Worm (Caenorhabditis elegans): Measurements from ENCODE around the gene F26F2.3.

F26F2.3 gene

ce11 chrV:20595653-20596052, 29.3 kb upstream of the F26F2.3 start, which contains the start of gene F26F2.11:
Gene F26F2.11, minus strand, starts transcription at chrV:20595753.
- no peak for TF ChIP-seq bed-3 (GFP tag; optimal IDR thresholded peaks at IDR 0.05)
- no peak for TF ChIP-seq lin-32 (GFP tag; optimal IDR thresholded peaks at IDR 0.05)
- TF ChIP-seq ham-2 (GFP tag; optimal IDR thresholded peaks at IDR 0.05), result no peak
- TF ChIP-seq flh-1 (GFP tag; optimal IDR thresholded peaks at IDR 0.05), result no peak
- TF ChIP-seq mab-5 (tag; optimal IDR thresholded peaks at IDR 0.05), result no peak
- TF ChIP-seq lin-13 (tag; optimal IDR thresholded peaks at IDR 0.05), result no peak
- TF ChIP-seq elt-1 (tag; optimal IDR thresholded peaks at IDR 0.05; ENCODE audit: borderline replicate concordance, insufficient read depth), result no peak
- TF ChIP-seq ceh-43 (GFP tag; optimal IDR thresholded peaks at IDR 0.05), result no peak
- no peak for TF ChIP-seq ceh-39 (tag; optimal IDR thresholded peaks at IDR 0.05)
- no peak for TF ChIP-seq sem-2 (GFP tag; optimal IDR thresholded peaks at IDR 0.05)
- TF ChIP-seq unc-62 (GFP tag; optimal IDR thresholded peaks at IDR 0.05), result no peak
- no peak for TF ChIP-seq M03D4.4 (tag; optimal IDR thresholded peaks at IDR 0.05)
- no peak for TF ChIP-seq mep-1 (tag; optimal IDR thresholded peaks at IDR 0.05)
- TF ChIP-seq lsy-2 (tag; optimal IDR thresholded peaks at IDR 0.05), result no peak
- no peak for TF ChIP-seq mls-2 (tag; optimal IDR thresholded peaks at IDR 0.05)
- TF ChIP-seq blmp-1 (tag; optimal IDR thresholded peaks at IDR 0.05), result no peak
- no peak for TF ChIP-seq snpc-4 (tag; optimal IDR thresholded peaks at IDR 0.05)

- TF ChIP-seq unc-39 (tag; optimal IDR thresholded peaks at IDR 0.05) (no peak), mls-2 (tag; optimal IDR thresholded peaks at IDR 0.05) (no peak), zip-8 (tag; optimal IDR thresholded peaks at IDR 0.05) (no peak), ham-2 (GFP tag; optimal IDR thresholded peaks at IDR 0.05) (no peak), elt-3 (tag; optimal IDR thresholded peaks at IDR 0.05) (no peak), tbx-8 (GFP tag; optimal IDR thresholded peaks at IDR 0.05) (no peak), mab-5 (tag; optimal IDR thresholded peaks at IDR 0.05) (no peak), lsy-2 (tag; optimal IDR thresholded peaks at IDR 0.05) (no peak), ceh-39 (tag; optimal IDR thresholded peaks at IDR 0.05) (no peak), elt-1 (tag; optimal IDR thresholded peaks at IDR 0.05; ENCODE audit: borderline replicate concordance, insufficient read depth) (no peak), bed-3 (GFP tag; optimal IDR thresholded peaks at IDR 0.05) (no peak), nhr-76 (tag; optimal IDR thresholded peaks at IDR 0.05) (no peak), M03D4.4 (tag; optimal IDR thresholded peaks at IDR 0.05) (no peak), lin-13 (tag; optimal IDR thresholded peaks at IDR 0.05) (no peak), pha-4 (tag; optimal IDR thresholded peaks at IDR 0.05) (no peak), sem-2 (GFP tag; optimal IDR thresholded peaks at IDR 0.05) (no peak), lin-32 (GFP tag; optimal IDR thresholded peaks at IDR 0.05) (no peak)
Measured at ce11 chrV:20594746-20595145, 28.4 kb upstream of the F26F2.3 start, which contains the start of gene F26F2.10. Gene F26F2.10, minus strand, starts transcription at chrV:20594846.

ce11 chrV:20580511-20581040, 14.2 kb upstream of the F26F2.3 start, which contains the start of gene F26F2.7:
Gene F26F2.7, plus strand, starts transcription at chrV:20580990.
- no peak for TF ChIP-seq unc-39 (tag; optimal IDR thresholded peaks at IDR 0.05)
- peak; percentile 53 for TF ChIP-seq M03D4.4 (tag; optimal IDR thresholded peaks at IDR 0.05)
- no peak for TF ChIP-seq snpc-4 (tag; optimal IDR thresholded peaks at IDR 0.05)
- TF ChIP-seq bed-3 (GFP tag; optimal IDR thresholded peaks at IDR 0.05), result no peak
- TF ChIP-seq mep-1 (tag; optimal IDR thresholded peaks at IDR 0.05), result peak; percentile 74
- no peak for TF ChIP-seq nhr-2 (tag; optimal IDR thresholded peaks at IDR 0.05)
- TF ChIP-seq zip-8 (tag; optimal IDR thresholded peaks at IDR 0.05), result no peak
- no peak for TF ChIP-seq ztf-11 (tag; optimal IDR thresholded peaks at IDR 0.05)
- no peak for TF ChIP-seq flh-1 (GFP tag; optimal IDR thresholded peaks at IDR 0.05)
- TF ChIP-seq pha-4 (tag; optimal IDR thresholded peaks at IDR 0.05), result peak; percentile 23
- TF ChIP-seq blmp-1 (tag; optimal IDR thresholded peaks at IDR 0.05), result no peak
- no peak for TF ChIP-seq nhr-76 (tag; optimal IDR thresholded peaks at IDR 0.05)
- no peak for TF ChIP-seq ham-2 (GFP tag; optimal IDR thresholded peaks at IDR 0.05)
- peak; percentile 77 for TF ChIP-seq ces-1 (GFP tag; optimal IDR thresholded peaks at IDR 0.05)
- TF ChIP-seq hlh-1 (tag; optimal IDR thresholded peaks at IDR 0.05), result peak; percentile 23
- TF ChIP-seq nhr-237 (tag; optimal IDR thresholded peaks at IDR 0.05), result no peak
- TF ChIP-seq unc-62 (GFP tag; optimal IDR thresholded peaks at IDR 0.05), result no peak
- TF ChIP-seq elt-3 (tag; optimal IDR thresholded peaks at IDR 0.05), result no peak
- TF ChIP-seq mab-5 (tag; optimal IDR thresholded peaks at IDR 0.05), result peak; percentile 45
- peak; percentile 67 for TF ChIP-seq mls-2 (tag; optimal IDR thresholded peaks at IDR 0.05)
- no peak for TF ChIP-seq elt-1 (tag; optimal IDR thresholded peaks at IDR 0.05; ENCODE audit: borderline replicate concordance, insufficient read depth)
- peak; percentile 71 for TF ChIP-seq drap-1 (GFP tag; optimal IDR thresholded peaks at IDR 0.05)
- TF ChIP-seq ceh-43 (GFP tag; optimal IDR thresholded peaks at IDR 0.05), result peak; percentile 34
- TF ChIP-seq sem-2 (GFP tag; optimal IDR thresholded peaks at IDR 0.05), result no peak
- TF ChIP-seq ceh-83 (GFP tag; optimal IDR thresholded peaks at IDR 0.05), result peak; percentile 61
- TF ChIP-seq lsy-2 (tag; optimal IDR thresholded peaks at IDR 0.05), result peak; percentile 57
- peak; percentile 95 for TF ChIP-seq sptf-1 (tag; optimal IDR thresholded peaks at IDR 0.05)
- TF ChIP-seq cnd-1 (tag; optimal IDR thresholded peaks at IDR 0.05), result peak; percentile 48
- peak; percentile 12 for TF ChIP-seq ceh-39 (tag; optimal IDR thresholded peaks at IDR 0.05)
- TF ChIP-seq lin-32 (GFP tag; optimal IDR thresholded peaks at IDR 0.05), result peak; percentile 17
- no peak for TF ChIP-seq nhr-28 (tag; optimal IDR thresholded peaks at IDR 0.05)
- TF ChIP-seq unc-120 (tag; optimal IDR thresholded peaks at IDR 0.05; ENCODE audit: poor library complexity, severe bottlenecking), result no peak
- TF ChIP-seq lin-13 (tag; optimal IDR thresholded peaks at IDR 0.05), result peak; percentile 70
- TF ChIP-seq nhr-12 (tag; optimal IDR thresholded peaks at IDR 0.05), result no peak
- no peak for TF ChIP-seq tbx-8 (GFP tag; optimal IDR thresholded peaks at IDR 0.05)

Measured in whole organism, mixed stage, embryonic.